Fruit fly (Drosophila melanogaster) whole organism, prepupa: ENCODE measurements around the gene eIF4E4.

ENCODE experiments used
- CG32006 ChIP-seq: fragments of 200-800 bp; sonication (Bioruptor generic); optimal IDR thresholded peaks from 3 replicates; lab custom pipeline; 2017; ENCODE audit warnings: missing biosample characterization, mild to moderate bottlenecking, missing genetic modification characterization
- Eip93F ChIP-seq: fragments of 200-800 bp; sonication (Bioruptor generic); optimal IDR thresholded peaks from 2 replicates; lab custom pipeline; 2016; ENCODE audit warnings: missing biosample characterization, mild to moderate bottlenecking, missing genetic modification characterization
- Hr39 ChIP-seq: fragments of 200-800 bp; sonication (Bioruptor generic); optimal IDR thresholded peaks from 2 replicates; lab custom pipeline; 2016; ENCODE audit warnings: missing biosample characterization, missing genetic modification characterization
- Sox102F ChIP-seq: fragments of 200-800 bp; sonication (Bioruptor generic); optimal IDR thresholded peaks from 2 replicates; lab custom pipeline; 2016; ENCODE audit warnings: missing biosample characterization, mild to moderate bottlenecking, missing genetic modification characterization
- Sox15 ChIP-seq: fragments of 200-800 bp; sonication (Bioruptor generic); optimal IDR thresholded peaks from 3 replicates; lab custom pipeline; 2016; ENCODE audit warnings: missing biosample characterization, missing genetic modification characterization
- esn ChIP-seq: fragments of 200-800 bp; sonication (Bioruptor generic); optimal IDR thresholded peaks from 2 replicates; lab custom pipeline; 2016; ENCODE audit warnings: missing biosample characterization, mild to moderate bottlenecking, missing genetic modification characterization, moderate library complexity
- spab ChIP-seq: fragments of 200-800 bp; sonication (Bioruptor generic); optimal IDR thresholded peaks from 2 replicates; lab custom pipeline; 2017; ENCODE audit warnings: missing biosample characterization, mild to moderate bottlenecking, missing genetic modification characterization, missing genetic modification reagents
- vri ChIP-seq: fragments of 200-800 bp; sonication (Bioruptor generic); optimal IDR thresholded peaks from 3 replicates; lab custom pipeline; 2016; ENCODE audit warnings: missing biosample characterization, mild to moderate bottlenecking, missing genetic modification characterization

DNA sequence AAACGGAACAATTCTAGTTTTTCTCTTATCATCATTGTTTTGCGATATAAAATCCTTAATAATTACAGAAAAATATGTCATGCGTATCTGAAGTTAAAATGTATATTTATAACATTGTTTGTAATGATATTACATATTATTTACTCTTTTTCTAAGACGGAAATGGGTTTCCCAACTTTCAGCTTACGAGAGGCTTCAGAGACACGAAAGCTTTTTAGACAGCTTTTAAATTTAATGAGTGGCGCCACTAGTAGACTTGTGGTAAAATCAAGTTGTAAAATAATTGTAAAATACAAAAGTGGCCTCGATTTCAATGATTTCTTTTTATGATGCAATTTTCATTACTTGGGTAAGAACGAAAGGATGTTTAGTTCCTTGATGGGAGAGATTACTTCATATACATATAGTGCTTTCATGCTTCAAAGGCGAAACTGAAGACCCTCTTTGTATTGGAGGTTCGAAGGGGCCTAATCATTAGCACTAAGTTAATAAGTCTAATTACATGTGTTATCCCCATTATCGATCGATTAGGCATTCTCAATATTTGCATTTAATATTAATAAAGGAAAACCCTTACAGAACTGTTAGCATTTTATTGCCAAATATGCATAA, 43.7 kb upstream of the eIF4E4 start:
- peak; percentile 43 for TF ChIP-seq Sox15 (GFP tag; lab: Kevin White, UChicago)
- TF ChIP-seq Sox102F: peak; percentile 40
- TF ChIP-seq Hr39 (GFP tag; lab: Kevin White, UChicago): peak; percentile 59
- no peak for TF ChIP-seq CG32006
- peak; percentile 9 for TF ChIP-seq spab
- peak; percentile 84 for TF ChIP-seq esn (GFP tag; lab: Kevin White, UChicago)
- TF ChIP-seq Eip93F (GFP tag; lab: Kevin White, UChicago): no peak
- peak; percentile 60 for TF ChIP-seq vri (GFP tag; lab: Kevin White, UChicago)
